Worm (Caenorhabditis elegans) whole organism, L2 larva: ENCODE measurements around the gene adm-2.

ENCODE experiments used
- C34F6.9 ChIP-seq: fragments of 150-350 bp; optimal IDR thresholded peaks from 2 replicates; lab custom pipeline; 2014; ENCODE audit warnings: missing biosample characterization, missing genetic modification characterization
- R02D3.7 ChIP-seq: fragments of 150-350 bp; optimal IDR thresholded peaks from 2 replicates; lab custom pipeline; 2014; ENCODE audit warnings: missing biosample characterization, missing genetic modification characterization
- Y55F3AM.14 ChIP-seq: fragments of 200-800 bp; sonication (Bioruptor generic); optimal IDR thresholded peaks from 2 replicates; lab custom pipeline; 2018; ENCODE audit warnings: mild to moderate bottlenecking, missing genetic modification characterization, missing compliant biosample characterization
- alr-1 ChIP-seq: fragments of 150-350 bp; optimal IDR thresholded peaks from 2 replicates; lab custom pipeline; 2014; ENCODE audit warnings: missing biosample characterization, missing genetic modification characterization
- blmp-1 ChIP-seq: sonication (generic microtip); optimal IDR thresholded peaks from 2 replicates; lab custom pipeline; 2017; ENCODE audit warnings: missing genetic modification characterization, mild to moderate bottlenecking, missing compliant biosample characterization, antibody characterized with exemption, moderate library complexity; ENCODE audit not compliant: insufficient read depth
- crh-2 ChIP-seq: sonication (generic microtip); optimal IDR thresholded peaks from 2 replicates; lab custom pipeline; 2017; ENCODE audit warnings: missing biosample characterization, missing genetic modification characterization
- dmd-4 ChIP-seq: sonication (generic microtip); optimal IDR thresholded peaks from 2 replicates; lab custom pipeline; 2017; ENCODE audit warnings: missing biosample characterization, missing genetic modification characterization
- egl-27 ChIP-seq: sonication (generic microtip); optimal IDR thresholded peaks from 3 replicates; lab custom pipeline; 2017; ENCODE audit warnings: missing biosample characterization, missing genetic modification reagents, missing genetic modification characterization
- elt-3 ChIP-seq: sonication (generic microtip); optimal IDR thresholded peaks from 2 replicates; lab custom pipeline; 2017; ENCODE audit warnings: missing biosample characterization, missing genetic modification characterization
- fos-1 ChIP-seq: fragments of 150-350 bp; optimal IDR thresholded peaks from 2 replicates; lab custom pipeline; 2014; ENCODE audit warnings: missing biosample characterization, missing genetic modification characterization
- gmeb-1 ChIP-seq: fragments of 150-350 bp; optimal IDR thresholded peaks from 2 replicates; lab custom pipeline; 2014; ENCODE audit warnings: missing biosample characterization, missing genetic modification characterization
- lin-11 ChIP-seq: fragments of 150-350 bp; sonication (generic microtip); optimal IDR thresholded peaks from 2 replicates; lab custom pipeline; 2014; ENCODE audit warnings: missing biosample characterization, missing genetic modification characterization, inconsistent platforms, mixed read lengths
- lin-13 ChIP-seq: fragments of 150-350 bp; optimal IDR thresholded peaks from 2 replicates; lab custom pipeline; 2014; ENCODE audit warnings: missing biosample characterization, missing genetic modification reagents, missing genetic modification characterization
- lin-39 ChIP-seq: fragments of 150-350 bp; optimal IDR thresholded peaks from 2 replicates; lab custom pipeline; 2014; ENCODE audit warnings: missing biosample characterization, missing genetic modification reagents, missing genetic modification characterization
- lsy-2 ChIP-seq, 2 experiments: fragments of 150-350 bp in 1 of 2; sonication (generic microtip) in 1 of 2; optimal IDR thresholded peaks; 2 replicates each; lab custom pipeline; 2014 to 2017; ENCODE audit warnings: missing biosample characterization in 2 of 2, missing genetic modification characterization in 2 of 2
- mab-5 ChIP-seq: fragments of 150-350 bp; optimal IDR thresholded peaks from 2 replicates; lab custom pipeline; 2014; ENCODE audit warnings: missing biosample characterization, missing genetic modification characterization
- mbf-1 ChIP-seq: sonication (generic microtip); optimal IDR thresholded peaks from 2 replicates; lab custom pipeline; 2017; ENCODE audit warnings: missing biosample characterization, missing genetic modification characterization
- mdl-1 ChIP-seq, 2 experiments: fragments of 150-350 bp in 1 of 2; sonication (generic microtip) in 1 of 2; optimal IDR thresholded peaks; 2 replicates each; lab custom pipeline; 2017; ENCODE audit warnings: missing biosample characterization in 2 of 2, missing genetic modification characterization in 2 of 2
- nhr-11 ChIP-seq: fragments of 150-350 bp; optimal IDR thresholded peaks from 2 replicates; lab custom pipeline; 2014; ENCODE audit warnings: missing biosample characterization, missing genetic modification characterization
- nhr-12 ChIP-seq: fragments of 150-350 bp; optimal IDR thresholded peaks from 2 replicates; lab custom pipeline; 2014; ENCODE audit warnings: missing biosample characterization, missing genetic modification characterization
- nhr-129 ChIP-seq: fragments of 150-350 bp; optimal IDR thresholded peaks from 2 replicates; lab custom pipeline; 2014; ENCODE audit warnings: missing biosample characterization, missing genetic modification characterization
- nhr-21 ChIP-seq: fragments of 150-350 bp; optimal IDR thresholded peaks from 2 replicates; lab custom pipeline; 2014; ENCODE audit warnings: missing biosample characterization, missing genetic modification characterization
- nhr-23 ChIP-seq: fragments of 150-350 bp; optimal IDR thresholded peaks from 2 replicates; lab custom pipeline; 2014; ENCODE audit warnings: missing biosample characterization, missing genetic modification reagents, missing genetic modification characterization
- nhr-6 ChIP-seq: fragments of 150-350 bp; optimal IDR thresholded peaks from 2 replicates; lab custom pipeline; 2014; ENCODE audit warnings: missing biosample characterization, missing genetic modification characterization
- nhr-77 ChIP-seq: fragments of 150-350 bp; optimal IDR thresholded peaks from 2 replicates; lab custom pipeline; 2014; ENCODE audit warnings: missing biosample characterization, missing genetic modification characterization
- peb-1 ChIP-seq: fragments of 150-350 bp; optimal IDR thresholded peaks from 2 replicates; lab custom pipeline; 2014; ENCODE audit warnings: missing biosample characterization, missing genetic modification characterization
- sem-4 ChIP-seq: fragments of 150-350 bp; optimal IDR thresholded peaks from 2 replicates; lab custom pipeline; 2014; ENCODE audit warnings: missing biosample characterization, missing genetic modification reagents, missing genetic modification characterization
- skn-1 ChIP-seq: sonication (generic microtip); optimal IDR thresholded peaks from 2 replicates; lab custom pipeline; 2017; ENCODE audit warnings: missing biosample characterization, missing genetic modification characterization
- sma-3 ChIP-seq: sonication (generic microtip); optimal IDR thresholded peaks from 2 replicates; lab custom pipeline; 2016; ENCODE audit warnings: missing genetic modification reagents, missing genetic modification characterization, missing compliant biosample characterization
- sma-9 ChIP-seq, 2 experiments: fragments of 150-350 bp in 1 of 2; sonication (generic microtip) in 1 of 2; optimal IDR thresholded peaks; 2 replicates each; lab custom pipeline; 2014 to 2016; ENCODE audit warnings: missing genetic modification characterization in 2 of 2, mild to moderate bottlenecking in 1 of 2, missing biosample characterization in 1 of 2, missing compliant biosample characterization in 1 of 2, missing genetic modification reagents in 1 of 2, moderate library complexity in 1 of 2
- snpc-4 ChIP-seq: fragments of 150-350 bp; optimal IDR thresholded peaks from 2 replicates; lab custom pipeline; 2014; ENCODE audit warnings: missing biosample characterization, missing genetic modification characterization
- unc-55 ChIP-seq: fragments of 150-350 bp; sonication (generic microtip); optimal IDR thresholded peaks from 3 replicates; lab custom pipeline; 2014; ENCODE audit warnings: missing biosample characterization, missing genetic modification reagents, missing genetic modification characterization
- unc-62 ChIP-seq: fragments of 150-350 bp; optimal IDR thresholded peaks from 2 replicates; lab custom pipeline; 2014; ENCODE audit warnings: missing biosample characterization, missing genetic modification reagents, missing genetic modification characterization
- zag-1 ChIP-seq: fragments of 150-350 bp; optimal IDR thresholded peaks from 2 replicates; lab custom pipeline; 2014; ENCODE audit warnings: missing biosample characterization, missing genetic modification characterization
- ztf-1 ChIP-seq: fragments of 200-800 bp; sonication (Bioruptor generic); conservative IDR thresholded peaks from 2 replicates; pipeline ENCODE4 v1.3.6; 2022; ENCODE audit warnings: missing genetic modification characterization, missing compliant biosample characterization
- ztf-11 ChIP-seq: sonication (generic microtip); optimal IDR thresholded peaks from 2 replicates; lab custom pipeline; 2017; ENCODE audit warnings: missing biosample characterization, missing genetic modification characterization
- ztf-4 ChIP-seq: fragments of 150-350 bp; optimal IDR thresholded peaks from 2 replicates; lab custom pipeline; 2014; ENCODE audit warnings: missing biosample characterization, missing genetic modification characterization

The adm-2 gene

ce11 chrX:13714710-13715109 lies 27.0 kb downstream of the adm-2 start:
- TF ChIP-seq dmd-4 (tag; lab: Kevin White, UChicago) (no peak), snpc-4 (tag; lab: Kevin White, UChicago) (no peak), nhr-129 (tag; lab: Kevin White, UChicago) (no peak), fos-1 (peak; percentile 2), nhr-11 (tag; lab: Kevin White, UChicago) (no peak), sma-9 (GFP tag; optimal IDR thresholded peaks at IDR 0.05; lab: Kevin White, UChicago) (peak; percentile 17), sma-9 (tag; optimal IDR thresholded peaks at IDR 0.05; lab: Kevin White, UChicago) (no peak), sma-3 (GFP tag; lab: Kevin White, UChicago) (peak; percentile 4), lin-13 (GFP tag; lab: Kevin White, UChicago) (no peak), ztf-1 (no peak), gmeb-1 (tag; lab: Kevin White, UChicago) (peak; percentile 12)
- TF ChIP-seq, all 48 proteins: peak for 4

- TF ChIP-seq unc-55 (GFP tag; lab: Kevin White, UChicago) = no peak
- TF ChIP-seq elt-3 (tag; lab: Kevin White, UChicago) = no peak
- TF ChIP-seq nhr-21 = peak; percentile 3
- no peak for TF ChIP-seq nhr-12
- TF ChIP-seq fos-1 = peak; percentile 23
- peak; percentile 33 for TF ChIP-seq nhr-129 (tag; lab: Kevin White, UChicago)
- TF ChIP-seq lin-13 (GFP tag; lab: Kevin White, UChicago) = peak; percentile 3
- TF ChIP-seq sma-3 (GFP tag; lab: Kevin White, UChicago) = peak; percentile 64
- no peak for TF ChIP-seq skn-1
- peak; percentile 43 for TF ChIP-seq gmeb-1 (tag; lab: Kevin White, UChicago)
- no peak for TF ChIP-seq lin-11 (tag; lab: Kevin White, UChicago)
- TF ChIP-seq crh-2 (tag; lab: Kevin White, UChicago) = peak; percentile 38
- no peak for TF ChIP-seq ztf-11
- no peak for TF ChIP-seq ztf-1
- TF ChIP-seq nhr-6 (tag; lab: Kevin White, UChicago) = no peak
- no peak for TF ChIP-seq egl-27 (tag; lab: Kevin White, UChicago)
- TF ChIP-seq sma-9 (GFP tag; optimal IDR thresholded peaks at IDR 0.05; lab: Kevin White, UChicago) = peak; percentile 66
- no peak for TF ChIP-seq sma-9 (tag; optimal IDR thresholded peaks at IDR 0.05; lab: Kevin White, UChicago)
- no peak for TF ChIP-seq lsy-2 (tag; optimal IDR thresholded peaks at IDR 0.05; lab: Kevin White, UChicago)
- no peak for TF ChIP-seq Y55F3AM.14 (GFP tag; lab: Kevin White, UChicago)
- TF ChIP-seq, all 48 proteins: peak for 8
Observed at ce11 chrX:13716313-13716712, 28.6 kb downstream of the adm-2 start.

- TF ChIP-seq peb-1 (tag; lab: Kevin White, UChicago) (no peak), sma-3 (GFP tag; lab: Kevin White, UChicago) (no peak), sem-4 (tag; lab: Kevin White, UChicago) (no peak), fos-1 (peak; percentile 20)
- TF ChIP-seq, all 48 proteins: peak for 1
Observed at ce11 chrX:13717053-13717671, 29.4 kb downstream of the adm-2 start, which contains the start of gene shc-3. Gene shc-3, plus strand, starts transcription at chrX:13717536.

- TF ChIP-seq unc-62 (GFP tag; lab: Kevin White, UChicago) (no peak), mbf-1 (tag; lab: Kevin White, UChicago) (no peak), C34F6.9 (tag; lab: Kevin White, UChicago) (no peak), peb-1 (tag; lab: Kevin White, UChicago) (no peak), zag-1 (tag; lab: Kevin White, UChicago) (no peak), snpc-4 (tag; lab: Kevin White, UChicago) (no peak), crh-2 (tag; lab: Kevin White, UChicago) (no peak), nhr-129 (tag; lab: Kevin White, UChicago) (no peak), mdl-1 (tag; optimal IDR thresholded peaks at IDR 0.05; lab: Kevin White, UChicago) (no peak), mab-5 (no peak), R02D3.7 (tag; lab: Kevin White, UChicago) (no peak), lin-39 (tag; lab: Kevin White, UChicago) (no peak), ztf-4 (no peak), elt-3 (tag; lab: Kevin White, UChicago) (no peak), ztf-11 (no peak), nhr-23 (tag; lab: Kevin White, UChicago) (no peak), blmp-1 (tag; lab: Kevin White, UChicago) (no peak), alr-1 (no peak), sma-3 (GFP tag; lab: Kevin White, UChicago) (no peak), nhr-77 (tag; lab: Kevin White, UChicago) (no peak)
Observed at ce11 chrX:13722821-13723220, 35.1 kb downstream of the adm-2 start, which contains the start of gene poml-1. Gene poml-1, minus strand, starts transcription at chrX:13722921.
